Worm (Caenorhabditis elegans): ENCODE measurements around the gene srw-61.

DNA sequence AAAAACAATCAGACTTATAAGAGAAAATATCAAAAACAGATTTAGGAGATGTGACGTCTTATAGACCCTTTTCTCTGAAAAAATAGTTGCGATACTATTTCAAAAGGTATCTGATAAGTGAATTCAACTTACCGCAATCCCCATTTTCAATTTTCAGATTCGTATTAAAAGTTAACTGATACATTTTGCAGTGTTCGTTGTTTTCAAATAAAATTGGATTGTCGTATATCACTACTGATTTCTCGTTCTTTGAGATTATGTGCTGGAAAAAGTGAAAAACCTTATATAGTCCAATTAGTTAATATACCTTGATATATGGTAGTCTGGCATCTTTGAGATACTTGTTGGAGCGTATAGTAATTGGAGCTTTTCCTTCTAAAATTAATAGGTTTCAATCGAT lies 8.0 kb downstream of the srw-61 start:
- no peak for TF ChIP-seq ztf-26 (tag; optimal IDR thresholded peaks at IDR 0.05)
- TF ChIP-seq ama-1 (optimal IDR thresholded peaks at IDR 0.05), result no peak
- no peak for TF ChIP-seq ama-1 (GFP tag; optimal IDR thresholded peaks at IDR 0.05)
- TF ChIP-seq F49E8.2 (tag; optimal IDR thresholded peaks at IDR 0.05; ENCODE audit: insufficient read depth), result no peak
- no peak for TF ChIP-seq unc-130 (GFP tag; optimal IDR thresholded peaks at IDR 0.05)
- TF ChIP-seq ceh-27 (GFP tag; optimal IDR thresholded peaks at IDR 0.05), result no peak
- TF ChIP-seq nhr-120 (GFP tag; IDR thresholded peaks at IDR 0.05), result no peak
- TF ChIP-seq nfya-1 (tag; optimal IDR thresholded peaks at IDR 0.05; ENCODE audit: borderline replicate concordance, insufficient read depth), result no peak
- no peak for TF ChIP-seq mel-28 (tag; optimal IDR thresholded peaks at IDR 0.05; ENCODE audit: borderline replicate concordance)
